Fruit fly (Drosophila melanogaster): ENCODE measurements around the gene viaf.

DNA sequence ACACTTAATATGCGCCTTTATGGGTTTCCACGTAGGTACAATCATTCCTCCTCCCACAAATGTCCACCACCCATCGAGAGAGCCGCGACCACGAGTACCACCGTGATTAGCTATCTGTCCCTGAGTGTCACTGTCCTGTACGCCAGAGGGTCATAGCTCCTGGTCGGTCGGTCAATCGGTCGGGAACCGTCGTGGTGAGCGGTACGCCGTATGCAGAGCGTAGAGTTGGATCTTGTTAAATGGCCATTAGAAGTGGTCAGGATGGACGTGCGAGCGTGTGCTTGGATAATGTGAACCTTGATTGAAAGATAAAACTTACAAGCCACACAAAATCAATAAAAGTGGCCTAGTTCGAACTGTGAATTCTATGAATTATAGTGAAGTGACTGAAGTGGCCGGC lies 8.4 kb downstream of the viaf start, which contains the start of gene CG6938:
- TF ChIP-seq CG8478 (optimal IDR thresholded peaks at IDR 0.05) = no peak
- no peak for TF ChIP-seq CTCF (optimal IDR thresholded peaks at IDR 0.05)
